Worm (Caenorhabditis elegans) whole organism, late embryonic: Measurements from ENCODE around the gene vps-8.

ENCODE experiments used
- C08G9.2 ChIP-seq: sonication (generic microtip); optimal IDR thresholded peaks from 2 replicates; lab custom pipeline; 2016; ENCODE audit warnings: mild to moderate bottlenecking, missing genetic modification characterization, moderate library complexity, missing compliant biosample characterization
- K09A11.1 ChIP-seq: sonication (generic microtip); optimal IDR thresholded peaks from 2 replicates; lab custom pipeline; 2017; ENCODE audit warnings: antibody characterized with exemption, mild to moderate bottlenecking, missing genetic modification characterization, missing compliant biosample characterization; ENCODE audit not compliant: insufficient read depth
- T23F11.4 ChIP-seq: fragments of 200-800 bp; sonication (Bioruptor generic); optimal IDR thresholded peaks from 2 replicates; lab custom pipeline; 2018; ENCODE audit warnings: mild to moderate bottlenecking, missing genetic modification characterization, missing compliant biosample characterization
- Y22D7AL.16 ChIP-seq: sonication (generic microtip); optimal IDR thresholded peaks from 2 replicates; lab custom pipeline; 2016; ENCODE audit warnings: missing genetic modification characterization, missing compliant biosample characterization
- ceh-18 ChIP-seq: sonication (generic microtip); optimal IDR thresholded peaks from 2 replicates; lab custom pipeline; 2016; ENCODE audit warnings: missing genetic modification characterization, missing compliant biosample characterization
- ceh-19 ChIP-seq: fragments of 200-800 bp; sonication (Bioruptor generic); optimal IDR thresholded peaks from 2 replicates; lab custom pipeline; 2018; ENCODE audit warnings: mild to moderate bottlenecking, missing genetic modification characterization, missing compliant biosample characterization
- ceh-22 ChIP-seq: sonication (generic microtip); optimal IDR thresholded peaks from 2 replicates; lab custom pipeline; 2017; ENCODE audit warnings: missing biosample characterization, missing genetic modification characterization
- ceh-31 ChIP-seq: sonication (generic microtip); optimal IDR thresholded peaks from 2 replicates; lab custom pipeline; 2016; ENCODE audit warnings: missing genetic modification characterization, missing compliant biosample characterization
- ceh-34 ChIP-seq: sonication (generic microtip); optimal IDR thresholded peaks from 2 replicates; lab custom pipeline; 2016; ENCODE audit warnings: mild to moderate bottlenecking, missing genetic modification characterization, missing compliant biosample characterization
- ceh-45 ChIP-seq: fragments of 200-800 bp; sonication (Bioruptor generic); IDR thresholded peaks from 2 replicates; pipeline ENCODE4 v1.3.6; 2022; ENCODE audit warnings: missing genetic modification reagents, missing genetic modification characterization, missing compliant biosample characterization
- ceh-48 ChIP-seq: sonication (generic microtip); optimal IDR thresholded peaks from 2 replicates; lab custom pipeline; 2016; ENCODE audit warnings: missing genetic modification characterization, inconsistent platforms, missing compliant biosample characterization
- ceh-6 ChIP-seq: fragments of 200-800 bp; sonication (Bioruptor generic); optimal IDR thresholded peaks from 2 replicates; lab custom pipeline; 2018; ENCODE audit warnings: mild to moderate bottlenecking, missing genetic modification characterization, missing compliant biosample characterization
- che-1 ChIP-seq: sonication (generic microtip); optimal IDR thresholded peaks from 2 replicates; lab custom pipeline; 2016; ENCODE audit warnings: mild to moderate bottlenecking, missing genetic modification characterization, missing compliant biosample characterization
- dmd-4 ChIP-seq: sonication (generic microtip); optimal IDR thresholded peaks from 2 replicates; lab custom pipeline; 2016; ENCODE audit warnings: borderline replicate concordance, missing genetic modification characterization, missing compliant biosample characterization
- dve-1 ChIP-seq: sonication (generic microtip); optimal IDR thresholded peaks from 2 replicates; lab custom pipeline; 2017; ENCODE audit warnings: antibody characterized with exemption, mild to moderate bottlenecking, missing genetic modification characterization, missing compliant biosample characterization
- elt-2 ChIP-seq: sonication (generic microtip); optimal IDR thresholded peaks from 2 replicates; lab custom pipeline; 2016; ENCODE audit warnings: missing genetic modification reagents, missing genetic modification characterization, missing compliant biosample characterization
- eyg-1 ChIP-seq: sonication (generic microtip); optimal IDR thresholded peaks from 2 replicates; lab custom pipeline; 2016; ENCODE audit warnings: missing genotype, missing genetic modification characterization, missing compliant biosample characterization
- fax-1 ChIP-seq: sonication (generic microtip); optimal IDR thresholded peaks from 2 replicates; lab custom pipeline; 2016; ENCODE audit warnings: missing genotype, missing genetic modification characterization, missing compliant biosample characterization
- fkh-6 ChIP-seq: sonication (generic microtip); optimal IDR thresholded peaks from 2 replicates; lab custom pipeline; 2016; ENCODE audit warnings: missing genetic modification characterization, missing compliant biosample characterization
- hlh-30 ChIP-seq: sonication (generic microtip); optimal IDR thresholded peaks from 2 replicates; lab custom pipeline; 2017; ENCODE audit warnings: antibody characterized with exemption, missing genetic modification characterization, missing compliant biosample characterization; ENCODE audit not compliant: insufficient read depth
- hlh-6 ChIP-seq: sonication (generic microtip); optimal IDR thresholded peaks from 2 replicates; lab custom pipeline; 2016; ENCODE audit warnings: missing genotype, missing genetic modification characterization, missing compliant biosample characterization
- hlh-8 ChIP-seq: sonication (generic microtip); optimal IDR thresholded peaks from 2 replicates; lab custom pipeline; 2016; ENCODE audit warnings: missing genotype, missing genetic modification characterization, missing compliant biosample characterization
- madf-2 ChIP-seq: sonication (generic microtip); optimal IDR thresholded peaks from 2 replicates; lab custom pipeline; 2017; ENCODE audit warnings: missing genetic modification characterization, missing compliant biosample characterization
- nfya-1 ChIP-seq: sonication (generic microtip); optimal IDR thresholded peaks from 2 replicates; lab custom pipeline; 2017; ENCODE audit warnings: missing genetic modification characterization, mild to moderate bottlenecking, missing compliant biosample characterization, antibody characterized with exemption, moderate library complexity
- nhr-11 ChIP-seq: fragments of 150-350 bp; optimal IDR thresholded peaks from 2 replicates; lab custom pipeline; 2014; ENCODE audit warnings: missing biosample characterization, missing genetic modification characterization
- npax-4 ChIP-seq: sonication (generic microtip); optimal IDR thresholded peaks from 2 replicates; lab custom pipeline; 2016; ENCODE audit warnings: missing genetic modification characterization, missing compliant biosample characterization
- pag-3 ChIP-seq: sonication (generic microtip); optimal IDR thresholded peaks from 2 replicates; lab custom pipeline; 2016; ENCODE audit warnings: missing compliant biosample characterization, missing genetic modification characterization, borderline replicate concordance
- pat-9 ChIP-seq: fragments of 200-800 bp; sonication (Bioruptor generic); optimal IDR thresholded peaks from 2 replicates; lab custom pipeline; 2018; ENCODE audit warnings: mild to moderate bottlenecking, missing genetic modification characterization, moderate library complexity, missing compliant biosample characterization
- pax-1 ChIP-seq: fragments of 150-350 bp; optimal IDR thresholded peaks from 2 replicates; lab custom pipeline; 2014; ENCODE audit warnings: missing biosample characterization, missing genetic modification characterization
- pros-1 ChIP-seq: fragments of 150-350 bp; optimal IDR thresholded peaks from 2 replicates; lab custom pipeline; 2014; ENCODE audit warnings: missing biosample characterization, missing genetic modification reagents, missing genetic modification characterization
- ref-2 ChIP-seq: sonication (generic microtip); optimal IDR thresholded peaks from 2 replicates; lab custom pipeline; 2016; ENCODE audit warnings: missing genetic modification characterization, missing compliant biosample characterization
- rnt-1 ChIP-seq: sonication (generic microtip); optimal IDR thresholded peaks from 2 replicates; lab custom pipeline; 2016; ENCODE audit warnings: missing genetic modification characterization, missing compliant biosample characterization
- sdc-2 ChIP-seq: sonication (generic microtip); optimal IDR thresholded peaks from 2 replicates; lab custom pipeline; 2016; ENCODE audit warnings: missing genotype, missing genetic modification characterization, missing compliant biosample characterization
- syd-9 ChIP-seq: sonication (generic microtip); optimal IDR thresholded peaks from 2 replicates; lab custom pipeline; 2016; ENCODE audit warnings: mild to moderate bottlenecking, missing genetic modification characterization, moderate library complexity, missing compliant biosample characterization
- tbx-2 ChIP-seq: sonication (generic microtip); optimal IDR thresholded peaks from 2 replicates; lab custom pipeline; 2016; ENCODE audit warnings: missing genetic modification characterization, missing compliant biosample characterization
- ttx-3 ChIP-seq: sonication (generic microtip); optimal IDR thresholded peaks from 2 replicates; lab custom pipeline; 2016; ENCODE audit warnings: missing genetic modification reagents, missing genetic modification characterization, missing compliant biosample characterization
- unc-42 ChIP-seq: sonication (generic microtip); optimal IDR thresholded peaks from 2 replicates; lab custom pipeline; 2016; ENCODE audit warnings: missing genotype, missing genetic modification characterization, missing compliant biosample characterization
- unc-55 ChIP-seq: sonication (generic microtip); optimal IDR thresholded peaks from 2 replicates; lab custom pipeline; 2017; ENCODE audit warnings: missing biosample characterization, missing genetic modification reagents, missing genetic modification characterization
- zip-5 ChIP-seq: sonication (generic microtip); optimal IDR thresholded peaks from 2 replicates; lab custom pipeline; 2016; ENCODE audit warnings: missing genetic modification characterization, missing compliant biosample characterization
- ztf-16 ChIP-seq: sonication (generic microtip); optimal IDR thresholded peaks from 2 replicates; lab custom pipeline; 2017; ENCODE audit warnings: missing genetic modification characterization, missing compliant biosample characterization

The vps-8 gene

DNA sequence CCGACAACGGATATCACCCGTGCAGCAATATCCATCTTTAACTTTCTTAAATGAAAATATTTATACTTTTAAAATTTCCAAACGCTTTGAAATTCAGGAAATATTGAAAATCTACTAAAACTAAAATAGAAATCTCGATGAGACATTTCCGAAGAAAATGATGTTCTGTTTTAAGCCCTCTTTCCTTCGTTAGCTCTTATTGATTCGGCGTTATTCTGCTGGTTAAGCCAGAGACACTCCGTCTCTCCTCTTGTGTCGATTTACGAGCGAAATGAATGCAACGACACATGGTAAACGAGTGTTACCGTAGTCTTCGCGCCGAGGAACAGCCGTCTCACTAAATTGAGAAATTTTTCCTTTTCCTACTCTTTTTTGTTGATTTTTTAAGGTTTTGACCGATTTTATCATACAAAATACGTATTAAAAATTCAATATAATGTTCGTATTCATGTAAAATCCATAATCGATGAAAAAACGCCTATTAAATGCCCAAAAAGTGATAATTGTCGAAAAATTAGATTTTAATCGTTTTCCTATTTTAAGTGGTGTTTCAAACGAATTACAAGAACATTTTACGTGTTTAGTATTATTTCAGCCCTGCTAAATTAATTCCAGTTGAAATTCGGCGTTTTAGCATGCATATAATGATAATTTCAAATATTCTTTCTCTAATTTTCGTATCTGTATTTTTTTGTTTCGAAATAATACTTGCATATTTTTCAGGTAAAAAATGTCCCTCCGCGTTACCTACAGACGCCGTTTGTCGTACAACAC is 7.3 kb downstream of the vps-8 start, which contains the start of the genes ppm-1.H and rpl-34:
Gene ppm-1.H (minus strand): TSS at position 51 of the 774 bp plus-strand sequence.
Gene rpl-34 (plus strand): TSS at position 724 of the 774 bp plus-strand sequence.
- peak; percentile 14 for TF ChIP-seq ttx-3
- no peak for TF ChIP-seq eyg-1
- TF ChIP-seq pax-1 (tag; lab: Kevin White, UChicago) = peak; percentile 50
- TF ChIP-seq tbx-2 (tag; lab: Kevin White, UChicago) = peak; percentile 36
- no peak for TF ChIP-seq ceh-45 (GFP tag; lab: Robert Waterston, UW)
- TF ChIP-seq ceh-34 = peak; percentile 39
- TF ChIP-seq nfya-1 (tag; lab: Kevin White, UChicago) = peak; percentile 84
- peak; percentile 57 for TF ChIP-seq unc-42 (tag; lab: Kevin White, UChicago)
- TF ChIP-seq ceh-48 (tag; lab: Kevin White, UChicago) = peak; percentile 51
- TF ChIP-seq zip-5 = peak; percentile 39
- no peak for TF ChIP-seq ceh-22 (tag; lab: Kevin White, UChicago)
- TF ChIP-seq elt-2 (tag; lab: Kevin White, UChicago) = no peak
- no peak for TF ChIP-seq C08G9.2 (tag; lab: Kevin White, UChicago)
- TF ChIP-seq hlh-30 (tag; lab: Kevin White, UChicago) = peak; percentile 33
- no peak for TF ChIP-seq T23F11.4 (GFP tag; lab: Kevin White, UChicago)
- TF ChIP-seq ceh-31 (tag; lab: Kevin White, UChicago) = peak; percentile 64
- TF ChIP-seq madf-2 (tag; lab: Kevin White, UChicago) = no peak
- peak; percentile 58 for TF ChIP-seq unc-55 (GFP tag; lab: Kevin White, UChicago)
- TF ChIP-seq hlh-8 = peak; percentile 34
- peak; percentile 21 for TF ChIP-seq ceh-18
- TF ChIP-seq K09A11.1 (tag; lab: Kevin White, UChicago) = no peak
- TF ChIP-seq hlh-6 = no peak

DNA sequence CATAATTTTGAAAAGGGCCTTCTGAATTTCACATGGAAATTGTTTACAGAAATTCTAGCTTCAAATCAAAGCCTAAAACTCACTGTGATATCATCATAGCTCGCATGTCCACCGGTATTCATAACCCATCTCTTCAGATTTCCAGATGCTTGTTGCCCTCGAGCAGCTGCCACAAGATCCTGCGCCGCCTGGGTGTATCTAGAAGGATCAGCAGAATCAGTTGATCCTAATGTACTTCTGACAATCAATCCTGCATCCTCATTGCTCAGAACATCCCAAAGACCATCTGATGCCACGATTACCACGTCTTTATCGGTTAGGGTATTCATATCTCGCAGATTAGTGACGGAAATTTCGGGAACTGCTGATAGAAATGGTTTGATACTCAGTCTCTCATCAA is 9.9 kb downstream of the vps-8 start:
- no peak for TF ChIP-seq ceh-19 (GFP tag; lab: Kevin White, UChicago)
- TF ChIP-seq ttx-3 = no peak
- no peak for TF ChIP-seq npax-4 (tag; lab: Kevin White, UChicago)
- TF ChIP-seq syd-9 (tag; lab: Kevin White, UChicago) = no peak
- TF ChIP-seq fkh-6 (tag; lab: Kevin White, UChicago) = no peak
- no peak for TF ChIP-seq pax-1 (tag; lab: Kevin White, UChicago)
- no peak for TF ChIP-seq fax-1
- no peak for TF ChIP-seq Y22D7AL.16 (tag; lab: Kevin White, UChicago)
- TF ChIP-seq dmd-4 (tag; lab: Kevin White, UChicago) = no peak
- no peak for TF ChIP-seq che-1 (tag; lab: Kevin White, UChicago)
- no peak for TF ChIP-seq ceh-6 (GFP tag; lab: Kevin White, UChicago)
- no peak for TF ChIP-seq rnt-1 (tag; lab: Kevin White, UChicago)
- no peak for TF ChIP-seq C08G9.2 (tag; lab: Kevin White, UChicago)
- no peak for TF ChIP-seq ref-2 (tag; lab: Kevin White, UChicago)
- no peak for TF ChIP-seq dve-1
- no peak for TF ChIP-seq nhr-11 (tag; lab: Kevin White, UChicago)
- TF ChIP-seq pag-3 (tag; lab: Kevin White, UChicago) = no peak
- no peak for TF ChIP-seq zip-5
- TF ChIP-seq sdc-2 = no peak
- TF ChIP-seq ceh-18 = no peak
- TF ChIP-seq, all 69 proteins: peak for 0

- TF ChIP-seq pat-9 (tag; lab: Kevin White, UChicago) (no peak), sdc-2 (no peak), ztf-16 (tag; lab: Kevin White, UChicago) (no peak), unc-42 (tag; lab: Kevin White, UChicago) (no peak), pros-1 (tag; lab: Kevin White, UChicago) (no peak)
- TF ChIP-seq, all 69 proteins: peak for 0
Measured at ce11 chrIV:12261353-12261752, 14.4 kb downstream of the vps-8 start, which contains the start of gene sre-14. sre-14 (minus strand) TSS chrIV:12261453.
